Worm (Caenorhabditis elegans) whole organism, L1 larva: ENCODE results near the gene Y39B6A.10.

Source experiments
- Y116A8C.19 ChIP-seq: sonication (generic microtip); optimal IDR thresholded peaks from 2 replicates; lab custom pipeline; 2016; ENCODE audit warnings: missing compliant biosample characterization, missing genetic modification characterization, borderline replicate concordance
- alr-1 ChIP-seq: fragments of 200-800 bp; sonication (Bioruptor generic); optimal IDR thresholded peaks from 2 replicates; lab custom pipeline; 2018; ENCODE audit warnings: borderline replicate concordance, mild to moderate bottlenecking, missing genetic modification characterization, missing compliant biosample characterization
- aly-2 ChIP-seq: fragments of 150-350 bp; optimal IDR thresholded peaks from 2 replicates; lab custom pipeline; 2014; ENCODE audit warnings: missing biosample characterization, missing genetic modification characterization
- ceh-88 ChIP-seq: fragments of 200-800 bp; sonication (Bioruptor generic); IDR thresholded peaks from 2 replicates; pipeline ENCODE4 v1.3.6; 2022; ENCODE audit warnings: missing genetic modification characterization, missing compliant biosample characterization
- ceh-90 ChIP-seq: sonication (generic microtip); optimal IDR thresholded peaks from 2 replicates; lab custom pipeline; 2016; ENCODE audit warnings: missing genetic modification characterization, missing compliant biosample characterization
- dpl-1 ChIP-seq, 3 experiments: fragments of 150-350 bp in 2 of 3; sonication (generic microtip) in 1 of 3; optimal IDR thresholded peaks; 2 replicates each; lab custom pipeline; 2014 to 2017; ENCODE audit warnings: missing biosample characterization in 3 of 3, missing genetic modification characterization in 3 of 3, missing genetic modification reagents in 3 of 3
- efl-1 ChIP-seq, 4 experiments: fragments of 150-350 bp; optimal IDR thresholded peaks in 3 of 4; peaks in 1 of 4; 1 replicate in 1 of 4; 2 replicates in 3 of 4; lab custom pipeline; 2014; ENCODE audit warnings: missing biosample characterization in 2 of 4, missing genetic modification characterization in 2 of 4, missing genetic modification reagents in 2 of 4
- efl-3 ChIP-seq: fragments of 200-800 bp; sonication (Bioruptor generic); optimal IDR thresholded peaks from 2 replicates; lab custom pipeline; 2018; ENCODE audit warnings: mild to moderate bottlenecking, missing genetic modification characterization, missing compliant biosample characterization
- egl-27 ChIP-seq, 2 experiments: fragments of 150-350 bp in 1 of 2; sonication (generic microtip); optimal IDR thresholded peaks; 3 replicates each; lab custom pipeline; 2017 to 2018; ENCODE audit warnings: missing biosample characterization in 2 of 2, missing genetic modification characterization in 2 of 2, missing genetic modification reagents in 2 of 2
- fkh-8 ChIP-seq: sonication (generic microtip); optimal IDR thresholded peaks from 2 replicates; lab custom pipeline; 2016; ENCODE audit warnings: mild to moderate bottlenecking, missing genetic modification characterization, missing compliant biosample characterization
- fos-1 ChIP-seq: fragments of 150-350 bp; optimal IDR thresholded peaks from 2 replicates; lab custom pipeline; 2014; ENCODE audit warnings: missing biosample characterization, missing genetic modification characterization
- irx-1 ChIP-seq: sonication (generic microtip); optimal IDR thresholded peaks from 2 replicates; lab custom pipeline; 2016; ENCODE audit warnings: missing genetic modification characterization, missing compliant biosample characterization
- lin-14 ChIP-seq: fragments of 200-800 bp; sonication (Bioruptor generic); optimal IDR thresholded peaks from 2 replicates; lab custom pipeline; 2018; ENCODE audit warnings: mild to moderate bottlenecking, missing genetic modification characterization, moderate library complexity, missing compliant biosample characterization
- lin-15B ChIP-seq: fragments of 150-350 bp; sonication (generic microtip); optimal IDR thresholded peaks from 3 replicates; lab custom pipeline; 2014; ENCODE audit warnings: missing biosample characterization, missing genetic modification characterization
- lin-39 ChIP-seq: fragments of 150-350 bp; optimal IDR thresholded peaks from 2 replicates; lab custom pipeline; 2014; ENCODE audit warnings: missing biosample characterization, missing genetic modification reagents, missing genetic modification characterization
- lsy-2 ChIP-seq, 2 experiments: fragments of 150-350 bp; optimal IDR thresholded peaks; 2 replicates each; lab custom pipeline; 2014; ENCODE audit warnings: missing biosample characterization in 2 of 2, missing genetic modification characterization in 2 of 2
- mef-2 ChIP-seq: fragments of 150-350 bp; optimal IDR thresholded peaks from 2 replicates; lab custom pipeline; 2014; ENCODE audit warnings: missing biosample characterization, missing genetic modification characterization
- nhr-11 ChIP-seq: fragments of 150-350 bp; optimal IDR thresholded peaks from 2 replicates; lab custom pipeline; 2014; ENCODE audit warnings: missing biosample characterization, missing genetic modification characterization
- nhr-12 ChIP-seq: sonication (generic microtip); optimal IDR thresholded peaks from 2 replicates; lab custom pipeline; 2017; ENCODE audit warnings: missing biosample characterization, missing genetic modification characterization
- nhr-19 ChIP-seq: fragments of 200-800 bp; sonication (Bioruptor generic); conservative IDR thresholded peaks from 2 replicates; pipeline ENCODE4 v1.3.6; 2022; ENCODE audit warnings: missing genetic modification characterization, missing compliant biosample characterization
- nhr-20 ChIP-seq: sonication (generic microtip); optimal IDR thresholded peaks from 2 replicates; lab custom pipeline; 2016; ENCODE audit warnings: mild to moderate bottlenecking, missing genetic modification characterization, missing compliant biosample characterization
- nhr-237 ChIP-seq: fragments of 150-350 bp; optimal IDR thresholded peaks from 2 replicates; lab custom pipeline; 2014; ENCODE audit warnings: missing biosample characterization, missing genetic modification characterization
- nhr-47 ChIP-seq: sonication (generic microtip); optimal IDR thresholded peaks from 2 replicates; lab custom pipeline; 2016; ENCODE audit warnings: mild to moderate bottlenecking, missing genetic modification characterization, moderate library complexity, missing compliant biosample characterization
- nhr-84 ChIP-seq: sonication (generic microtip); optimal IDR thresholded peaks from 2 replicates; lab custom pipeline; 2017; ENCODE audit warnings: missing biosample characterization, missing genetic modification characterization
- nhr-85 ChIP-seq: sonication (generic microtip); peaks from one replicate; lab custom pipeline; 2016; ENCODE audit warnings: missing genetic modification characterization, inconsistent platforms, missing compliant biosample characterization
- pag-3 ChIP-seq: sonication (generic microtip); optimal IDR thresholded peaks from 2 replicates; lab custom pipeline; 2017; ENCODE audit warnings: missing genetic modification characterization, mild to moderate bottlenecking, missing compliant biosample characterization, antibody characterized with exemption, borderline replicate concordance; ENCODE audit not compliant: insufficient read depth
- pax-3 ChIP-seq: fragments of 200-800 bp; sonication (Bioruptor generic); optimal IDR thresholded peaks from 2 replicates; lab custom pipeline; 2018; ENCODE audit warnings: mild to moderate bottlenecking, missing genetic modification characterization, moderate library complexity, missing compliant biosample characterization
- snpc-4 ChIP-seq: fragments of 150-350 bp; optimal IDR thresholded peaks from 2 replicates; lab custom pipeline; 2014; ENCODE audit warnings: missing biosample characterization, missing genetic modification characterization
- sox-4 ChIP-seq: sonication (generic microtip); optimal IDR thresholded peaks from 2 replicates; lab custom pipeline; 2016; ENCODE audit warnings: missing genetic modification characterization, missing compliant biosample characterization
- tbx-2 ChIP-seq: sonication (generic microtip); optimal IDR thresholded peaks from 2 replicates; lab custom pipeline; 2016; ENCODE audit warnings: missing genetic modification characterization, missing compliant biosample characterization
- tlp-1 ChIP-seq: fragments of 150-350 bp; optimal IDR thresholded peaks from 2 replicates; lab custom pipeline; 2014; ENCODE audit warnings: missing biosample characterization, missing genetic modification characterization
- unc-130 ChIP-seq: fragments of 150-350 bp; optimal IDR thresholded peaks from 2 replicates; lab custom pipeline; 2017; ENCODE audit warnings: missing biosample characterization, missing genetic modification characterization, inconsistent platforms
- unc-62 ChIP-seq: fragments of 150-350 bp; optimal IDR thresholded peaks from 2 replicates; lab custom pipeline; 2014; ENCODE audit warnings: missing biosample characterization, missing genetic modification reagents, missing genetic modification characterization
- unc-86 ChIP-seq: sonication (generic microtip); optimal IDR thresholded peaks from 2 replicates; lab custom pipeline; 2016; ENCODE audit warnings: missing genetic modification characterization, missing compliant biosample characterization
- vab-15 ChIP-seq: sonication (generic microtip); optimal IDR thresholded peaks from 2 replicates; lab custom pipeline; 2017; ENCODE audit warnings: missing genotype, mild to moderate bottlenecking, missing genetic modification characterization, missing compliant biosample characterization
- xbp-1 ChIP-seq: sonication (generic microtip); optimal IDR thresholded peaks from 2 replicates; lab custom pipeline; 2016; ENCODE audit warnings: missing genetic modification characterization, missing compliant biosample characterization
- zag-1 ChIP-seq: fragments of 150-350 bp; optimal IDR thresholded peaks from 2 replicates; lab custom pipeline; 2014; ENCODE audit warnings: missing biosample characterization, missing genetic modification characterization
- zip-4 ChIP-seq: fragments of 200-800 bp; sonication (Bioruptor generic); optimal IDR thresholded peaks from 2 replicates; lab custom pipeline; 2018; ENCODE audit warnings: mild to moderate bottlenecking, missing genetic modification characterization, moderate library complexity, missing compliant biosample characterization
- ztf-11 ChIP-seq, 2 experiments: sonication (generic microtip); optimal IDR thresholded peaks; 2 replicates each; lab custom pipeline; 2016 to 2017; ENCODE audit warnings: missing genetic modification characterization in 2 of 2, missing biosample characterization in 1 of 2, missing compliant biosample characterization in 1 of 2

The Y39B6A.10 gene

ce11 chrV:19133507-19133906 lies at the start of gene Y39B6A.10:
Gene Y39B6A.10, minus strand, starts transcription at chrV:19133607.
- TF ChIP-seq vab-15 (tag; lab: Kevin White, UChicago) (no peak), irx-1 (tag; lab: Kevin White, UChicago) (no peak)

ce11 chrV:19181684-19182083 lies 48.3 kb upstream of the Y39B6A.10 start:
- peak; percentile 64 for TF ChIP-seq nhr-85 (tag; lab: Kevin White, UChicago)
- TF ChIP-seq lin-15B (tag; lab: Kevin White, UChicago), result no peak
- TF ChIP-seq dpl-1 (GFP tag; optimal IDR thresholded peaks at IDR 0.05; lab: Kevin White, UChicago), result no peak
- TF ChIP-seq lin-14 (GFP tag; lab: Kevin White, UChicago), result peak; percentile 23

- TF ChIP-seq lin-15B (tag; lab: Kevin White, UChicago), result no peak
- no peak for TF ChIP-seq ztf-11 (tag; optimal IDR thresholded peaks at IDR 0.05; lab: Kevin White, UChicago)
- TF ChIP-seq lin-14 (GFP tag; lab: Kevin White, UChicago), result peak; percentile 5
- no peak for TF ChIP-seq nhr-11 (tag; lab: Kevin White, UChicago)
- no peak for TF ChIP-seq efl-1 (optimal IDR thresholded peaks at IDR 0.05; lab: Kevin White, UChicago)
- TF ChIP-seq efl-1 (GFP tag; optimal IDR thresholded peaks at IDR 0.05 in 1 of 2; lab: Kevin White, UChicago), result peak in 1 of 2 experiments; percentile 49
- TF ChIP-seq xbp-1 (tag; lab: Kevin White, UChicago), result no peak
- peak; percentile 17 for TF ChIP-seq nhr-85 (tag; lab: Kevin White, UChicago)
- no peak for TF ChIP-seq aly-2 (tag; lab: Kevin White, UChicago)
- TF ChIP-seq ceh-90, result no peak
- TF ChIP-seq nhr-47 (tag; lab: Kevin White, UChicago), result no peak
Measured at ce11 chrV:19178896-19179295, 45.5 kb upstream of the Y39B6A.10 start.

DNA sequence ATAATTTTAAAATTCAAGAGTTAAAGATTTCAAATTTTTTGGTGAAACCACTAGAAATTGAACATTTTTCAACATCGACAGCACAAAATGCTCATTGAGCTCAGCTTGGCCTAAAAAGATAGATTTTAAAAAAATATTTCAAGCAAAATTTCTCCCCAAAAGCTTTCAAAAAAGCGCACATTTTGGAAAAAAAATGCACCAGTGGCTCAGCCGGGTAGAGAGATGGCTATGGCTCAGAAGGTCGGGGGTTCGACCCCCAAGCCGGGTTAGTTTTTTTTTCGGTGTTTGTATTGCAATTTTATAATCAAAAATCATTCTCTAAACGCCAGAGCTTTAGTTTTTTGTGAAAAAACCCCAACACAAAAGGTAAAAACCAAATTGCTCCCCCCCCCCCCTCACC lies 44.4 kb upstream of the Y39B6A.10 start:
- TF ChIP-seq lsy-2 (tag; optimal IDR thresholded peaks at IDR 0.05; lab: Kevin White, UChicago), result no peak
- TF ChIP-seq nhr-19 (GFP tag; lab: Robert Waterston, UW), result 0 out of 2 replicates have a peak, but pooled peaks have one; percentile 2
- TF ChIP-seq nhr-12 (tag; lab: Kevin White, UChicago), result no peak

- TF ChIP-seq egl-27 (tag; optimal IDR thresholded peaks at IDR 0.05; lab: Kevin White, UChicago) (no peak), zag-1 (tag; lab: Kevin White, UChicago) (no peak), fkh-8 (tag; lab: Kevin White, UChicago) (no peak), nhr-237 (no peak), irx-1 (tag; lab: Kevin White, UChicago) (no peak), unc-62 (no peak), pax-3 (tag; lab: Kevin White, UChicago) (no peak), snpc-4 (tag; lab: Kevin White, UChicago) (no peak), efl-3 (no peak), sox-4 (tag; lab: Kevin White, UChicago) (no peak), zip-4 (GFP tag; lab: Kevin White, UChicago) (no peak), nhr-12 (tag; lab: Kevin White, UChicago) (no peak)
Measured at ce11 chrV:19177070-19177469, 43.7 kb upstream of the Y39B6A.10 start.

ce11 chrV:19175714-19176113 lies 42.3 kb upstream of the Y39B6A.10 start:
- no peak for TF ChIP-seq efl-3
- TF ChIP-seq tbx-2, result no peak
- no peak for TF ChIP-seq lin-39 (tag; lab: Kevin White, UChicago)
- TF ChIP-seq mef-2 (tag; lab: Kevin White, UChicago), result no peak
- no peak for TF ChIP-seq aly-2 (tag; lab: Kevin White, UChicago)
- no peak for TF ChIP-seq Y116A8C.19 (tag; lab: Kevin White, UChicago)
- no peak for TF ChIP-seq fos-1 (tag; lab: Kevin White, UChicago)
- TF ChIP-seq nhr-20 (tag; lab: Kevin White, UChicago), result no peak
- no peak for TF ChIP-seq ceh-88
- TF ChIP-seq zip-4 (GFP tag; lab: Kevin White, UChicago), result no peak
- TF ChIP-seq nhr-84 (tag; lab: Kevin White, UChicago), result no peak
- TF ChIP-seq unc-130 (tag; lab: Kevin White, UChicago), result no peak
- no peak for TF ChIP-seq unc-62
- no peak for TF ChIP-seq pag-3
- no peak for TF ChIP-seq unc-86 (tag; lab: Kevin White, UChicago)
- no peak for TF ChIP-seq alr-1 (tag; lab: Kevin White, UChicago)
- no peak for TF ChIP-seq pax-3 (tag; lab: Kevin White, UChicago)
- TF ChIP-seq sox-4 (tag; lab: Kevin White, UChicago), result no peak
- TF ChIP-seq nhr-237, result no peak
- no peak for TF ChIP-seq tlp-1 (tag; lab: Kevin White, UChicago)
